Fruit fly (Drosophila melanogaster) whole organism, adult: Measurements from ENCODE around the gene cic.

Experiments
- CG11617 ChIP-seq: fragments of 200-800 bp; sonication (Bioruptor generic); optimal IDR thresholded peaks from 2 replicates; lab custom pipeline; 2017; ENCODE audit warnings: mild to moderate bottlenecking, missing biosample characterization, missing genetic modification reagents, missing genetic modification characterization
- CG12768 ChIP-seq: fragments of 200-800 bp; sonication (Bioruptor generic); optimal IDR thresholded peaks from 2 replicates; lab custom pipeline; 2017; ENCODE audit warnings: missing biosample characterization, missing genetic modification characterization, mild to moderate bottlenecking, moderate library complexity, missing genetic modification reagents
- CG14711 ChIP-seq: fragments of 200-800 bp; sonication (Bioruptor generic); optimal IDR thresholded peaks from 2 replicates; lab custom pipeline; 2018; ENCODE audit warnings: missing biosample characterization, mild to moderate bottlenecking, missing genetic modification characterization, moderate library complexity
- CG1620 ChIP-seq: fragments of 200-800 bp; sonication (Bioruptor generic); optimal IDR thresholded peaks from 2 replicates; lab custom pipeline; 2016; ENCODE audit warnings: missing biosample characterization, missing genetic modification characterization
- CG33017 ChIP-seq: fragments of 200-800 bp; sonication (Bioruptor generic); optimal IDR thresholded peaks from 2 replicates; lab custom pipeline; 2018; ENCODE audit warnings: missing biosample characterization, mild to moderate bottlenecking, missing genetic modification characterization, moderate library complexity
- CG5204 ChIP-seq: fragments of 200-800 bp; sonication (Bioruptor generic); optimal IDR thresholded peaks from 2 replicates; lab custom pipeline; 2016; ENCODE audit warnings: missing biosample characterization, missing genetic modification characterization
- CG7045 ChIP-seq: fragments of 200-800 bp; sonication (Bioruptor generic); optimal IDR thresholded peaks from 2 replicates; lab custom pipeline; 2017; ENCODE audit warnings: missing biosample characterization, mild to moderate bottlenecking, missing genetic modification characterization
- CG7101 ChIP-seq: fragments of 200-800 bp; sonication (Bioruptor generic); optimal IDR thresholded peaks from 2 replicates; lab custom pipeline; 2018; ENCODE audit warnings: missing biosample characterization, mild to moderate bottlenecking, missing genetic modification characterization, moderate library complexity
- Clk ChIP-seq: fragments of 200-800 bp; sonication (Bioruptor generic); optimal IDR thresholded peaks from 2 replicates; lab custom pipeline; 2017; ENCODE audit warnings: missing biosample characterization, missing genetic modification characterization
- Crg-1 ChIP-seq: fragments of 200-800 bp; sonication (Bioruptor generic); optimal IDR thresholded peaks from 2 replicates; lab custom pipeline; 2016; ENCODE audit warnings: missing biosample characterization, missing genetic modification characterization
- Hr96 ChIP-seq: fragments of 200-800 bp; sonication (Bioruptor generic); optimal IDR thresholded peaks from 2 replicates; lab custom pipeline; 2016; ENCODE audit warnings: missing biosample characterization, missing genetic modification characterization
- Mnt ChIP-seq: fragments of 200-800 bp; sonication (Bioruptor generic); optimal IDR thresholded peaks from 2 replicates; lab custom pipeline; 2016; ENCODE audit warnings: missing biosample characterization, mild to moderate bottlenecking, missing genetic modification characterization
- bab1 ChIP-seq: fragments of 200-800 bp; sonication (Bioruptor generic); optimal IDR thresholded peaks from 3 replicates; lab custom pipeline; 2019; ENCODE audit warnings: missing biosample characterization, mild to moderate bottlenecking, missing genetic modification characterization, moderate library complexity
- cic ChIP-seq: fragments of 200-800 bp; sonication (Bioruptor generic); optimal IDR thresholded peaks from 2 replicates; lab custom pipeline; 2017; ENCODE audit warnings: missing biosample characterization, mild to moderate bottlenecking, missing genetic modification characterization, moderate library complexity
- cnc ChIP-seq, 2 experiments: fragments of >200 bp; optimal IDR thresholded peaks; 2 replicates each; lab custom pipeline; 2017
- kay ChIP-seq: fragments of 200-800 bp; sonication (Bioruptor generic); peaks from one replicate; lab custom pipeline; 2016; ENCODE audit warnings: missing biosample characterization, missing genetic modification characterization, borderline replicate concordance
- ovo ChIP-seq: fragments of 200-800 bp; sonication (Bioruptor generic); optimal IDR thresholded peaks from 2 replicates; lab custom pipeline; 2016; ENCODE audit warnings: missing biosample characterization, missing genetic modification characterization
- pad ChIP-seq: fragments of 200-800 bp; sonication (Bioruptor generic); optimal IDR thresholded peaks from 3 replicates; lab custom pipeline; 2017; ENCODE audit warnings: missing biosample characterization, missing genetic modification characterization, mild to moderate bottlenecking, moderate library complexity, missing genetic modification reagents
- tj ChIP-seq: fragments of 200-800 bp; sonication (Bioruptor generic); optimal IDR thresholded peaks from 3 replicates; lab custom pipeline; 2017; ENCODE audit warnings: missing biosample characterization, mild to moderate bottlenecking, missing genetic modification characterization, moderate library complexity
- toe ChIP-seq: fragments of 200-800 bp; sonication (Bioruptor generic); optimal IDR thresholded peaks from 2 replicates; lab custom pipeline; 2016; ENCODE audit warnings: missing biosample characterization, missing genetic modification characterization

Gene cic

dm6 chr3R:20252443-20252913, at the start of gene cic:
TSS of gene cic (plus strand) at chr3R:20252770.
- TF ChIP-seq CG1620 (GFP tag; lab: Kevin White, UChicago) (peak; percentile 40), bab1 (GFP tag; lab: Kevin White, UChicago) (peak; percentile 26), Mnt (GFP tag; lab: Kevin White, UChicago) (peak; percentile 14), cic (peak; percentile 71), CG33017 (tag; lab: Kevin White, UChicago) (no peak)

- TF ChIP-seq cic (no peak), Mnt (GFP tag; lab: Kevin White, UChicago) (peak; percentile 51)
These were observed 48.0 kb upstream of the cic start, which contains the start of gene Nlg4 for dm6 chr3R:20204478-20205030. TSS of gene Nlg4 (plus strand) at chr3R:20204809.

- TF ChIP-seq toe (GFP tag; lab: Kevin White, UChicago) (no peak), CG1620 (GFP tag; lab: Kevin White, UChicago) (no peak), Mnt (GFP tag; lab: Kevin White, UChicago) (no peak)
These were observed 42.9 kb upstream of the cic start, which contains the start of gene CG17199 for dm6 chr3R:20209691-20210090. TSS of gene CG17199 (minus strand) at chr3R:20209791.

- TF ChIP-seq cic (no peak), kay (GFP tag; lab: Kevin White, UChicago) (no peak), tj (GFP tag; lab: Kevin White, UChicago) (no peak), CG14711 (tag; lab: Kevin White, UChicago) (no peak), pad (GFP tag; lab: Kevin White, UChicago) (no peak), toe (GFP tag; lab: Kevin White, UChicago) (no peak), Crg-1 (GFP tag; lab: Kevin White, UChicago) (no peak), CG33017 (tag; lab: Kevin White, UChicago) (no peak), cnc (optimal IDR thresholded peaks at IDR 0.05; lab: Kevin White, UChicago) (no peak), CG7101 (no peak), Clk (no peak), CG5204 (GFP tag; lab: Kevin White, UChicago) (no peak), bab1 (GFP tag; lab: Kevin White, UChicago) (no peak), CG7045 (GFP tag; lab: Kevin White, UChicago) (no peak), CG12768 (GFP tag; lab: Kevin White, UChicago) (no peak), CG1620 (GFP tag; lab: Kevin White, UChicago) (no peak)
These were observed 25.0 kb upstream of the cic start for dm6 chr3R:20227548-20227947.

dm6 chr3R:20238008-20238407, 14.6 kb upstream of the cic start:
- TF ChIP-seq tj (GFP tag; lab: Kevin White, UChicago), result no peak
- TF ChIP-seq Hr96, result no peak
- no peak for TF ChIP-seq toe (GFP tag; lab: Kevin White, UChicago)
- no peak for TF ChIP-seq CG14711 (tag; lab: Kevin White, UChicago)
- no peak for TF ChIP-seq ovo
- no peak for TF ChIP-seq CG7045 (GFP tag; lab: Kevin White, UChicago)
- no peak for TF ChIP-seq CG12768 (GFP tag; lab: Kevin White, UChicago)
- TF ChIP-seq Crg-1 (GFP tag; lab: Kevin White, UChicago), result no peak
- TF ChIP-seq pad (GFP tag; lab: Kevin White, UChicago), result no peak
- TF ChIP-seq CG1620 (GFP tag; lab: Kevin White, UChicago), result no peak
- TF ChIP-seq CG11617 (GFP tag; lab: Kevin White, UChicago), result no peak
- TF ChIP-seq cic, result no peak
- no peak for TF ChIP-seq cnc (optimal IDR thresholded peaks at IDR 0.05; lab: Kevin White, UChicago)

dm6 chr3R:20253002-20253584, 523 bp downstream of the cic start:
- TF ChIP-seq Crg-1 (GFP tag; lab: Kevin White, UChicago), result peak; percentile 62
- peak; percentile 44 for TF ChIP-seq CG1620 (GFP tag; lab: Kevin White, UChicago)
- peak; percentile 80 for TF ChIP-seq CG33017 (tag; lab: Kevin White, UChicago)
- peak; percentile 62 for TF ChIP-seq tj (GFP tag; lab: Kevin White, UChicago)
- TF ChIP-seq Hr96, result peak; percentile 47
- peak; percentile 76 for TF ChIP-seq CG7101
- peak; percentile 68 for TF ChIP-seq CG7045 (GFP tag; lab: Kevin White, UChicago)
- TF ChIP-seq ovo, result no peak
- TF ChIP-seq kay (GFP tag; lab: Kevin White, UChicago), result no peak
- TF ChIP-seq CG14711 (tag; lab: Kevin White, UChicago), result peak; percentile 92
- TF ChIP-seq cic, result peak; percentile 95
- peak; percentile 72 for TF ChIP-seq Clk
- peak; percentile 51 for TF ChIP-seq CG11617 (GFP tag; lab: Kevin White, UChicago)
- TF ChIP-seq toe (GFP tag; lab: Kevin White, UChicago), result peak; percentile 46
- peak; percentile 14 for TF ChIP-seq CG12768 (GFP tag; lab: Kevin White, UChicago)
- no peak for TF ChIP-seq cnc (optimal IDR thresholded peaks at IDR 0.05; lab: Kevin White, UChicago)
- peak; percentile 26 for TF ChIP-seq pad (GFP tag; lab: Kevin White, UChicago)
- TF ChIP-seq CG5204 (GFP tag; lab: Kevin White, UChicago), result peak; percentile 67
- TF ChIP-seq bab1 (GFP tag; lab: Kevin White, UChicago), result peak; percentile 60
- TF ChIP-seq Mnt (GFP tag; lab: Kevin White, UChicago), result peak; percentile 52
